Fruit fly (Drosophila melanogaster): Measurements from ENCODE around the gene Top2.
A peak's percentile ranks its signal among the peaks of the same experiment; 100 is the strongest.

The Top2 gene

DNA sequence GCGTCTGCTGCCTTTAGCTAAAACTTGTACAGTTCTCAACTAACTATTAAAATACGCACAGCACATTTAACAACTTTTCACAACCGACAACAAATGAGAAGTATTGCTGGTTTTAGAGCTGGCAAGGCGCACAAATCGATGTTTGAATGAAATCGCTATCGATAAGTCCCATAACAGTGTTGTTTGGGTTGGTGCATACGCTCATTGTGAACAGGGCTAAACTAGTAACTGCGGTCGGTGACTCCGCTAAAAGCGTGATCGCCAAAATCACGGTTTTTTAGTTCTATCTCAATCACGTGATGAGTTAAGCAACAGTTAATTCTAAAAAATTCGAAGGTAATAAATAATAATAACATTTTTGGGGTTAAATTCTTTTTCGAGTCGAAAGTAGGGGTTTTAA, at the start of gene Top2 (continued):
- TF ChIP-seq CG14965 (GFP tag; optimal IDR thresholded peaks at IDR 0.05; ENCODE audit: borderline replicate concordance) (no peak), pzg (GFP tag; optimal IDR thresholded peaks at IDR 0.05) (peak; percentile 97), CG42726 (GFP tag; IDR thresholded peaks at IDR 0.05; ENCODE audit: partially characterized antibody) (peak; percentile 83), CG18476 (GFP tag; optimal IDR thresholded peaks at IDR 0.05) (no peak), E2f2 (GFP tag; IDR thresholded peaks at IDR 0.05) (peak; percentile 76), slbo (GFP tag; IDR thresholded peaks at IDR 0.05) (peak; percentile 50), slou (GFP tag; optimal IDR thresholded peaks at IDR 0.05) (peak; percentile 18), CG11398 (GFP tag; optimal IDR thresholded peaks at IDR 0.05) (no peak), HmgZ (tag; optimal IDR thresholded peaks at IDR 0.05) (peak; percentile 84), GATAe (GFP tag; conservative IDR thresholded peaks at IDR 0.05) (no peak), CG8359 (GFP tag; optimal IDR thresholded peaks at IDR 0.05; ENCODE audit: borderline replicate concordance) (no peak), zfh1 (GFP tag; IDR thresholded peaks at IDR 0.05) (peak; percentile 37; the same call in 1 of the 3 replicates), CG12769 (tag; optimal IDR thresholded peaks at IDR 0.05) (peak; percentile 23), MESR4 (GFP tag; optimal IDR thresholded peaks at IDR 0.05) (peak; percentile 47), CG6254 (GFP tag; optimal IDR thresholded peaks at IDR 0.05) (no peak), gsb-n (tag; optimal IDR thresholded peaks at IDR 0.05) (peak; percentile 27), Antp (GFP tag; optimal IDR thresholded peaks at IDR 0.05) (peak; percentile 43), maf-S (GFP tag; optimal IDR thresholded peaks at IDR 0.05) (peak; percentile 64), ind (GFP tag; optimal IDR thresholded peaks at IDR 0.05) (peak; percentile 35), CG34224 (GFP tag; IDR thresholded peaks at IDR 0.05; ENCODE audit: partially characterized antibody) (peak; percentile 63), CG30020 (tag; optimal IDR thresholded peaks at IDR 0.05) (peak; percentile 70), CG33213 (GFP tag; optimal IDR thresholded peaks at IDR 0.05) (peak; percentile 86), h (optimal IDR thresholded peaks at IDR 0.05) (no peak), ken (GFP tag; IDR thresholded peaks at IDR 0.05) (0 out of 3 replicates have a peak, but pooled peaks have one; percentile 7), CG6175 (GFP tag; IDR thresholded peaks at IDR 0.05) (no peak), gro (GFP tag; optimal IDR thresholded peaks at IDR 0.05) (peak; percentile 61), sc (optimal IDR thresholded peaks at IDR 0.05) (no peak), sc (GFP tag; optimal IDR thresholded peaks at IDR 0.05) (no peak), Mes4 (GFP tag; optimal IDR thresholded peaks at IDR 0.05) (no peak), dysf (GFP tag; IDR thresholded peaks at IDR 0.05) (no peak), Dad (GFP tag; optimal IDR thresholded peaks at IDR 0.05) (peak; percentile 3), CG9437 (GFP tag; optimal IDR thresholded peaks at IDR 0.05) (peak; percentile 5), CG31365 (tag; optimal IDR thresholded peaks at IDR 0.05) (no peak), Fer2 (tag; optimal IDR thresholded peaks at IDR 0.05) (no peak), trh (GFP tag; optimal IDR thresholded peaks at IDR 0.05) (no peak), Nf-YC (tag; optimal IDR thresholded peaks at IDR 0.05) (peak; percentile 14), vvl (GFP tag; IDR thresholded peaks at IDR 0.05) (peak; percentile 9; the same call in 1 of the 2 replicates), HLH3B (GFP tag; IDR thresholded peaks at IDR 0.05) (no peak), Blimp-1 (GFP tag; optimal IDR thresholded peaks at IDR 0.05) (no peak), bcd (GFP tag; optimal IDR thresholded peaks at IDR 0.05) (peak; percentile 44), fd3F (GFP tag; optimal IDR thresholded peaks at IDR 0.05) (no peak), CHES-1-like (GFP tag; optimal IDR thresholded peaks at IDR 0.05) (peak; percentile 67), NC2α (GFP tag; optimal IDR thresholded peaks at IDR 0.05) (no peak), Doc3 (GFP tag; IDR thresholded peaks at IDR 0.05; ENCODE audit: partially characterized antibody) (peak; percentile 61), CG8478 (optimal IDR thresholded peaks at IDR 0.05) (no peak), Hey (tag; optimal IDR thresholded peaks at IDR 0.05) (no peak), CG12659 (GFP tag; optimal IDR thresholded peaks at IDR 0.05) (peak; percentile 79), Atf3 (GFP tag; optimal IDR thresholded peaks at IDR 0.05) (no peak), kay (GFP tag; optimal IDR thresholded peaks at IDR 0.05) (no peak), disco-r (GFP tag; optimal IDR thresholded peaks at IDR 0.05) (no peak), Dip3 (GFP tag; optimal IDR thresholded peaks at IDR 0.05) (peak; percentile 22), sna (GFP tag; IDR thresholded peaks at IDR 0.05; ENCODE audit: partially characterized antibody) (peak; percentile 44)

All from whole organism, embryonic.